Fruit fly (Drosophila melanogaster) whole organism: ENCODE data around the gene Enoph.

Experiments
- CG8478 ChIP-seq: fragments of >200 bp; optimal IDR thresholded peaks from 2 replicates; lab custom pipeline; 2018; ENCODE audit warnings: inconsistent platforms
- Dll ChIP-seq: fragments of >200 bp; optimal IDR thresholded peaks from 2 replicates; lab custom pipeline; 2017
- psq ChIP-seq: fragments of >200 bp; optimal IDR thresholded peaks from 2 replicates; lab custom pipeline; 2017
- usp ChIP-seq: fragments of >200 bp; optimal IDR thresholded peaks from 2 replicates; lab custom pipeline; 2017; ENCODE audit warnings: missing biosample characterization, missing genetic modification characterization, mixed read lengths

DNA sequence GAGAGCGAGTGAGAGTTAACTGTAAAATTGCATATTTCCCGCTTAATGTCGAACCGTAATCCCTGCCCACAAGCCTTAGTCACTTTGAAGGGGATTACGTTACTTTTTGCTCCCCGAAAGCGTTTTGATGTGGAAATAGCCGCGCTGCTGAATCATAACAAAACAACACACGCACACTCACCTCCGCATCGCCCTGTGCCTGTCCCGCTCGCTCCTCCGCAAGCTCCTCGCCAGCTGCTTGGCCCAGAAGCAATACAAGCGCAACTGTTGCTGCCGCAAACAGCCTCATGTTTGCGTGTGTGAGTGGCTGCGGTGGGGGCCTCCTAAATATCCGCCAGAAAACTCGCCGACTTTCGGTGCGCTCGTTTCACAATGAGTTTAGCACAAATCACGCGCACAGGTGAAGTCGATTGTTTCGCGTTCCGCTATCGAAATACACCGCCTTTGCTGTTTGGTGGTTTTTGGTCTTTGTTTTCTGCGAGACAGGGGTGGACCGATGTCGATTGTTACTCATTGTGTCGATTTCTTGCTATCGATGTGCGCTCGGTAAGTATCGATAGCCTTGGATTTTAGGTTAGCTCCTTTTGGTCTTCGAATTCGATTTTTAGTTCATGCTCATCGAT is 5.1 kb downstream of the Enoph start, which contains the start of gene CtsF:
- TF ChIP-seq usp (no peak), CG8478 (peak; percentile 48), Dll (lab: Kevin White, UChicago) (no peak), psq (lab: Kevin White, UChicago) (no peak)
